Worm (Caenorhabditis elegans) whole organism, L4/young adult: Measurements from ENCODE around the gene srd-11.

Experiments used
- W03F9.2 ChIP-seq: fragments of 150-350 bp; optimal IDR thresholded peaks from 2 replicates; lab custom pipeline; 2014; ENCODE audit warnings: missing biosample characterization, missing genetic modification characterization
- him-1 ChIP-seq: sonication (generic microtip); optimal IDR thresholded peaks from 2 replicates; lab custom pipeline; 2016; ENCODE audit warnings: missing genotype, missing genetic modification reagents, missing genetic modification characterization, missing compliant biosample characterization

- TF ChIP-seq him-1 (tag; lab: Kevin White, UChicago) (no peak), W03F9.2 (tag; lab: Kevin White, UChicago) (no peak)
These were observed 1.0 kb upstream of the srd-11 start, which contains the start of gene F53F4.15 for ce11 chrV:13620676-13621075.
